Worm (Caenorhabditis elegans): ENCODE results near the gene F02C12.3.

ce11 chrX:13354672-13355407, 41.9 kb upstream of the F02C12.3 start:
- TF ChIP-seq Y53F4B.3 (GFP tag; IDR thresholded peaks at IDR 0.05) (no peak), ceh-27 (GFP tag; optimal IDR thresholded peaks at IDR 0.05) (no peak), hlh-12 (tag; optimal IDR thresholded peaks at IDR 0.05) (no peak), ztf-26 (tag; optimal IDR thresholded peaks at IDR 0.05) (peak; percentile 7), B0336.3 (GFP tag; IDR thresholded peaks at IDR 0.05) (no peak), athp-1 (tag; optimal IDR thresholded peaks at IDR 0.05) (no peak), aptf-3 (GFP tag; IDR thresholded peaks at IDR 0.05) (no peak), dpl-1 (GFP tag; optimal IDR thresholded peaks at IDR 0.05) (no peak)
